Fruit fly (Drosophila melanogaster): ENCODE measurements around the gene CG11458.

DNA sequence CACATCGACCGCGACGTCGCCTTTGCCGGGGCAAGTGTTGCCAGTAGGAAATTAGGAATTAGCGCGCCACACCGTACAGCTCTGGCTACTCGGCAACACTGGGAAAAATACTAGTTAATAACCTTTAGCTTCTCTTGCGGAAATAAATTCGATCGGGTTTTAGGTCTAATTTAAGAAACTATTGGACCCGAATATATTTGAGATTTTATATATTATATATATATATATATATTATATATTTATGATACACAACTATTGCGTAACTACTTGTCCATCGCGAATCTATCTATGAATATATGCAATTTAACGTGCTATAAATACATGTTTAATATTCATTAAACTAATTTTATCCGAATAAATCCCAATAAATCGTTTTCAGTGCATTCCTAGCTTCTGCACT, 8.8 kb downstream of the CG11458 start:
- no peak for TF ChIP-seq Hr78 (GFP tag; optimal IDR thresholded peaks at IDR 0.05)
- TF ChIP-seq dsf (GFP tag; optimal IDR thresholded peaks at IDR 0.05; ENCODE audit: borderline replicate concordance) = no peak
- TF ChIP-seq usp (GFP tag; optimal IDR thresholded peaks at IDR 0.05) = no peak
- TF ChIP-seq N (GFP tag; optimal IDR thresholded peaks at IDR 0.05) = no peak
- no peak for TF ChIP-seq foxo (GFP tag; optimal IDR thresholded peaks at IDR 0.05)
